Fruit fly (Drosophila melanogaster) whole organism, adult: ENCODE measurements around the gene CG42819.

Source experiments
- CG12768 ChIP-seq: fragments of 200-800 bp; sonication (Bioruptor generic); optimal IDR thresholded peaks from 2 replicates; lab custom pipeline; 2017; ENCODE audit warnings: missing biosample characterization, missing genetic modification characterization, mild to moderate bottlenecking, moderate library complexity, missing genetic modification reagents
- CG1620 ChIP-seq: fragments of 200-800 bp; sonication (Bioruptor generic); optimal IDR thresholded peaks from 2 replicates; lab custom pipeline; 2016; ENCODE audit warnings: missing biosample characterization, missing genetic modification characterization
- CG33017 ChIP-seq: fragments of 200-800 bp; sonication (Bioruptor generic); optimal IDR thresholded peaks from 2 replicates; lab custom pipeline; 2018; ENCODE audit warnings: missing biosample characterization, mild to moderate bottlenecking, missing genetic modification characterization, moderate library complexity
- CG5204 ChIP-seq: fragments of 200-800 bp; sonication (Bioruptor generic); optimal IDR thresholded peaks from 2 replicates; lab custom pipeline; 2016; ENCODE audit warnings: missing biosample characterization, missing genetic modification characterization
- Crg-1 ChIP-seq: fragments of 200-800 bp; sonication (Bioruptor generic); optimal IDR thresholded peaks from 2 replicates; lab custom pipeline; 2016; ENCODE audit warnings: missing biosample characterization, missing genetic modification characterization
- bab1 ChIP-seq: fragments of 200-800 bp; sonication (Bioruptor generic); optimal IDR thresholded peaks from 3 replicates; lab custom pipeline; 2019; ENCODE audit warnings: missing biosample characterization, mild to moderate bottlenecking, missing genetic modification characterization, moderate library complexity
- cnc ChIP-seq, 2 experiments: fragments of >200 bp; optimal IDR thresholded peaks; 2 replicates each; lab custom pipeline; 2017
- kay ChIP-seq: fragments of 200-800 bp; sonication (Bioruptor generic); peaks from one replicate; lab custom pipeline; 2016; ENCODE audit warnings: missing biosample characterization, missing genetic modification characterization, borderline replicate concordance
- ovo ChIP-seq: fragments of 200-800 bp; sonication (Bioruptor generic); optimal IDR thresholded peaks from 2 replicates; lab custom pipeline; 2016; ENCODE audit warnings: missing biosample characterization, missing genetic modification characterization
- pad ChIP-seq: fragments of 200-800 bp; sonication (Bioruptor generic); optimal IDR thresholded peaks from 3 replicates; lab custom pipeline; 2017; ENCODE audit warnings: missing biosample characterization, missing genetic modification characterization, mild to moderate bottlenecking, moderate library complexity, missing genetic modification reagents
- tj ChIP-seq: fragments of 200-800 bp; sonication (Bioruptor generic); optimal IDR thresholded peaks from 3 replicates; lab custom pipeline; 2017; ENCODE audit warnings: missing biosample characterization, mild to moderate bottlenecking, missing genetic modification characterization, moderate library complexity

dm6 chr2L:8402928-8403285, 13.8 kb upstream of the CG42819 start, which contains the start of gene fy:
- TF ChIP-seq CG5204 (GFP tag; lab: Kevin White, UChicago) (no peak), pad (no peak), cnc (optimal IDR thresholded peaks at IDR 0.05; lab: Kevin White, UChicago) (no peak), kay (GFP tag; lab: Kevin White, UChicago) (no peak), ovo (GFP tag; lab: Kevin White, UChicago) (no peak), tj (GFP tag; lab: Kevin White, UChicago) (no peak), CG1620 (GFP tag; lab: Kevin White, UChicago) (no peak), bab1 (GFP tag; lab: Kevin White, UChicago) (no peak), CG12768 (GFP tag; lab: Kevin White, UChicago) (no peak), Crg-1 (GFP tag; lab: Kevin White, UChicago) (no peak), CG33017 (no peak)
